Fruit fly (Drosophila melanogaster): ENCODE measurements around the gene Wsck.

- TF ChIP-seq psq (optimal IDR thresholded peaks at IDR 0.05): no peak
- TF ChIP-seq Myc (optimal IDR thresholded peaks at IDR 0.05): no peak
- no peak for TF ChIP-seq insv (optimal IDR thresholded peaks at IDR 0.05)
- TF ChIP-seq Sin3A (optimal IDR thresholded peaks at IDR 0.05): no peak
Measured at dm6 chr3R:24654770-24655322, 25.0 kb upstream of the Wsck start, which contains the start of the genes CG31125 and CG6695.

All from Kc167 (cell line).